Worm (Caenorhabditis elegans): ENCODE results near the gene F53C11.4.
A peak's percentile ranks its signal among the peaks of the same experiment; 100 is the strongest.

DNA sequence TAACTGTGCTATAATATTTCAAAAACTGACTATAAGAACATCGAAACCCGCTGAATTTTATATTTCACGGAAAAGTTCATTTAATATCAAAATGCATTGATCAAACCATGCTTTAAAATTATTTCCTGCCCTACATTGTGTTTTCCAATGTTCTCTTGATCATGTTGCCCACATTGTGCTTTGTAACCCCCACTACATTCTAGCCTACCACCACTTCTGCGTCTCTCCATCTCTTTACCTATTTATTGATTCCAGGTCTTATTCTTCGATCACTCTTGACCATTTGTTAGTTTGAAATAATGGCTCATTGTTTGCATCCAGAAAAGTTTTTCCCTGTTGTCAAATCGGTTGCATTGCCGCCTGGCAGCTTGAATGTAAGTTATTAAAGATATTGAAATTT is 5.0 kb downstream of the F53C11.4 start, which contains the start of gene decr-1.1:
- TF ChIP-seq nhr-28 (tag; optimal IDR thresholded peaks at IDR 0.05), result peak; percentile 95
- no peak for TF ChIP-seq T26A8.4 (GFP tag; IDR thresholded peaks at IDR 0.05)
- no peak for TF ChIP-seq zag-1 (tag; optimal IDR thresholded peaks at IDR 0.05)
- TF ChIP-seq tag-97 (GFP tag; IDR thresholded peaks at IDR 0.05), result no peak
- no peak for TF ChIP-seq dpl-1 (GFP tag; optimal IDR thresholded peaks at IDR 0.05)
- TF ChIP-seq nhr-11 (tag; optimal IDR thresholded peaks at IDR 0.05), result no peak
- TF ChIP-seq aha-1 (tag), result peak; percentile 95
- no peak for TF ChIP-seq ZK546.5 (tag; optimal IDR thresholded peaks at IDR 0.05)

Data from whole organism, L4 larva.